Fruit fly (Drosophila melanogaster) whole organism, adult: Measurements from ENCODE around the gene Nna1.

Experiments
- CG11617 ChIP-seq: fragments of 200-800 bp; sonication (Bioruptor generic); optimal IDR thresholded peaks from 2 replicates; lab custom pipeline; 2017; ENCODE audit warnings: mild to moderate bottlenecking, missing biosample characterization, missing genetic modification reagents, missing genetic modification characterization
- CG14711 ChIP-seq: fragments of 200-800 bp; sonication (Bioruptor generic); optimal IDR thresholded peaks from 2 replicates; lab custom pipeline; 2018; ENCODE audit warnings: missing biosample characterization, mild to moderate bottlenecking, missing genetic modification characterization, moderate library complexity
- Crg-1 ChIP-seq: fragments of 200-800 bp; sonication (Bioruptor generic); optimal IDR thresholded peaks from 2 replicates; lab custom pipeline; 2016; ENCODE audit warnings: missing biosample characterization, missing genetic modification characterization
- Hr96 ChIP-seq: fragments of 200-800 bp; sonication (Bioruptor generic); optimal IDR thresholded peaks from 2 replicates; lab custom pipeline; 2016; ENCODE audit warnings: missing biosample characterization, missing genetic modification characterization

- TF ChIP-seq Crg-1 (GFP tag; lab: Kevin White, UChicago): no peak
- peak; percentile 8 for TF ChIP-seq CG14711 (tag; lab: Kevin White, UChicago)
- TF ChIP-seq CG11617 (GFP tag; lab: Kevin White, UChicago): no peak
- no peak for TF ChIP-seq Hr96
Observed at dm6 chrX:13698717-13699427, 6.8 kb downstream of the Nna1 start.
